Worm (Caenorhabditis elegans): Measurements from ENCODE around the gene cpn-2.

The cpn-2 gene

DNA sequence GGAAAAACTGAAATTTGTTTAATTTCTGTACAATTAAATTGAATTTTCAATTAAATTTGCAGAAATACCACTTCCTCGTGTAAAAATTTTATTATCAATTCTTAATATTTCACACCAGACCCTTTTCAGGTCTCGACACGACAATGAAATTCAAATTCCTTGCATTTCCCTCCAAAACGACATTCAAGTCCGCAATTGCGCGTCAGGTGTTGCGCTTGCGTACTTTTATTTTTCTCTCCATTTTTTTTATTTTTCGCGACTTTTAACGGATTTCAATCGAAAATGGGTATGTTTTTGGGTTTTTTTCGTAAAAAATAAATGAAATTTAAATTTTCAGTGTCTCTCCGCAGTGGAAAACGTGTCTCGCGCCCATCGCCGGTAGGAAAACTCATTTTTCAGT lies 48.4 kb downstream of the cpn-2 start, which contains the start of gene C03H5.3:
TSS of gene C03H5.3 (plus strand) at position 132 of the 400 bp plus-strand sequence.
- no peak for TF ChIP-seq ztf-11 (tag; optimal IDR thresholded peaks at IDR 0.05)
- no peak for TF ChIP-seq elt-1 (tag; optimal IDR thresholded peaks at IDR 0.05; ENCODE audit: borderline replicate concordance, insufficient read depth)
- TF ChIP-seq lin-13 (tag; optimal IDR thresholded peaks at IDR 0.05) = peak; percentile 24
- peak; percentile 22 for TF ChIP-seq pha-4 (tag; optimal IDR thresholded peaks at IDR 0.05)
- peak; percentile 10 for TF ChIP-seq lsy-2 (tag; optimal IDR thresholded peaks at IDR 0.05)
- peak; percentile 48 for TF ChIP-seq ces-1 (GFP tag; optimal IDR thresholded peaks at IDR 0.05)
- peak; percentile 35 for TF ChIP-seq nhr-237 (tag; optimal IDR thresholded peaks at IDR 0.05)
- TF ChIP-seq mep-1 (tag; optimal IDR thresholded peaks at IDR 0.05) = peak; percentile 77

DNA sequence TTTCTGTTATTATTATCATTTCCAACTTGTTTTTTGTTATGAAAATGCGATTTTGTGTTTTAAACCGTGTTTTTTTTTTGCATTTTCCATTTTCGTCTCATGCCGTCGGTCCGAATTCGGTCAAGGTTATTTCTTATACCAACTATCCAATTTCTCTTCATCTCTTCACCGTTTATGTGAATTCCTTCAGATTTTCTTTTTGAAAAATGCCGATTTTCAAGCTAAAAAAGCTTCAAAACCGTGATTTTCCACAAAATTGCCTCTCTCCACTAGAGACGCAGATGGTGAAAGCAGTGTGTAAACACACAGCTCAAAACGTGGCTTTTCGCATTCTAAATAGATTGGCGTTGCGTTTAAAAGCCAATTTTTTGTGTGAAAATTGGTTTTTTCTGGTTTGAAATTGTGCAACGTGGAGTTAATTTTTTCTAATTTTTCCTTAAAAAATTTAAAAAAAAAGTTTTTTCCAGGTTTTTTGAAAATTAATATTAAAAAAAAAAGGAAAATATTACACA lies 50.3 kb downstream of the cpn-2 start:
- TF ChIP-seq bed-3 (GFP tag; optimal IDR thresholded peaks at IDR 0.05) (no peak), flh-1 (GFP tag; optimal IDR thresholded peaks at IDR 0.05) (no peak), ztf-11 (tag; optimal IDR thresholded peaks at IDR 0.05) (no peak), nhr-12 (tag; optimal IDR thresholded peaks at IDR 0.05) (no peak), sem-2 (GFP tag; optimal IDR thresholded peaks at IDR 0.05) (no peak), sptf-1 (tag; optimal IDR thresholded peaks at IDR 0.05) (no peak), lin-32 (GFP tag; optimal IDR thresholded peaks at IDR 0.05) (no peak), lin-13 (tag; optimal IDR thresholded peaks at IDR 0.05) (no peak)

DNA sequence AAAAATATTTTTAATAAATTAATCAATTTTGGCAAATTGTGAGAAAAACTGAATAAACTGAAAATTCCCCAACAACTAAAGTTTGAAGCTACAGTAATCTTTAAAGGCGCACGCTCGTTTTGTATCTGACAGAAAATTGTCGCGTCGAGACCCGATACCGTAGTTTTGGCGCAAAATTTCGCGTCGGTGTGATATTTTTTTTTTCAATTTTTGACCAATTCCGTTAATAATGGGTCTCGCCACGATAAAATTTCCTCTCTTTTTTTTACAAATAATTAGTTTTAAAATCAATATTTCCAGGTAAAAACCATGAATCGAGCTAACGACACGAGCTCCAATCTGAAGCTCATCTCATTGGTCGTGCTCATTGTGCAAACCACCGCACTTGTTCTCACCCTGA lies 51.0 kb downstream of the cpn-2 start, which contains the start of gene nstp-4:
TSS of gene nstp-4 (plus strand) at position 301 of the 400 bp plus-strand sequence.
- TF ChIP-seq nhr-28 (tag; optimal IDR thresholded peaks at IDR 0.05) (no peak), ceh-83 (GFP tag; optimal IDR thresholded peaks at IDR 0.05) (no peak), blmp-1 (tag; optimal IDR thresholded peaks at IDR 0.05) (no peak), ham-2 (GFP tag; optimal IDR thresholded peaks at IDR 0.05) (no peak), sptf-1 (tag; optimal IDR thresholded peaks at IDR 0.05) (no peak), lin-32 (GFP tag; optimal IDR thresholded peaks at IDR 0.05) (no peak), ceh-39 (tag; optimal IDR thresholded peaks at IDR 0.05) (no peak), zip-8 (tag; optimal IDR thresholded peaks at IDR 0.05) (no peak), nhr-76 (tag; optimal IDR thresholded peaks at IDR 0.05) (no peak), nhr-2 (tag; optimal IDR thresholded peaks at IDR 0.05) (no peak), lsy-2 (tag; optimal IDR thresholded peaks at IDR 0.05) (no peak), nhr-237 (tag; optimal IDR thresholded peaks at IDR 0.05) (no peak), hlh-1 (tag; optimal IDR thresholded peaks at IDR 0.05) (no peak), unc-39 (tag; optimal IDR thresholded peaks at IDR 0.05) (no peak), unc-62 (GFP tag; optimal IDR thresholded peaks at IDR 0.05) (no peak), tbx-8 (GFP tag; optimal IDR thresholded peaks at IDR 0.05) (no peak), elt-1 (tag; optimal IDR thresholded peaks at IDR 0.05; ENCODE audit: borderline replicate concordance, insufficient read depth) (no peak), elt-3 (tag; optimal IDR thresholded peaks at IDR 0.05) (no peak), unc-120 (tag; optimal IDR thresholded peaks at IDR 0.05; ENCODE audit: poor library complexity, severe bottlenecking) (no peak)
